Worm (Caenorhabditis elegans): Measurements from ENCODE around the gene T05A8.3.

- TF ChIP-seq egl-13 (tag; optimal IDR thresholded peaks at IDR 0.05) (no peak), ama-1 (optimal IDR thresholded peaks at IDR 0.05) (no peak), snpc-4 (tag; optimal IDR thresholded peaks at IDR 0.05) (no peak)
Observed at ce11 chrII:2690080-2690479, 27.2 kb downstream of the T05A8.3 start, which contains the start of gene nspf-3.

Data from whole organism, L1 larva.